Comparison of ENCODE assay signal across 1 fruit fly cellular context in genomic region chrX:6330369-6330949, dm6.
TF ChIP-seq lines count a peak whose summit lies in the region.

CG42240 (plus strand) TSS chrX:6330842.

TF ChIP-seq in whole organism, embryonic, 481 proteins besides CTCF, POLR2A, EP300 and RAD21 (continued from another document and continues in another):
- TF ChIP-seq HLH4C (GFP tag; IDR thresholded peaks at IDR 0.05; lab: Robert Waterston, UW; ENCODE audit: partially characterized antibody) (no peak), CG13624 (GFP tag; optimal IDR thresholded peaks at IDR 0.05; lab: Kevin White, UChicago) (peak; percentile 63), cas (GFP tag; IDR thresholded peaks at IDR 0.05; lab: Robert Waterston, UW) (no peak), sc (optimal IDR thresholded peaks at IDR 0.05; lab: Kevin White, UChicago) (no peak), sc (GFP tag; optimal IDR thresholded peaks at IDR 0.05; lab: Kevin White, UChicago) (peak; percentile 92), CG9817 (tag; optimal IDR thresholded peaks at IDR 0.05; lab: Kevin White, UChicago) (peak; percentile 82), dysf (GFP tag; IDR thresholded peaks at IDR 0.05; lab: Robert Waterston, UW) (peak; percentile 93), CG1603 (tag; optimal IDR thresholded peaks at IDR 0.05; lab: Kevin White, UChicago) (peak; percentile 70), CG1792 (GFP tag; optimal IDR thresholded peaks at IDR 0.05; lab: Kevin White, UChicago) (peak; percentile 61), CG14441 (GFP tag; IDR thresholded peaks at IDR 0.05; lab: Robert Waterston, UW) (peak; percentile 72), CG8924 (tag; optimal IDR thresholded peaks at IDR 0.05; lab: Kevin White, UChicago) (peak; percentile 95), Max (GFP tag; optimal IDR thresholded peaks at IDR 0.05; lab: Kevin White, UChicago) (peak; percentile 91), CG32767 (GFP tag; IDR thresholded peaks at IDR 0.05; lab: Robert Waterston, UW) (peak; percentile 76), tap (tag; optimal IDR thresholded peaks at IDR 0.05; lab: Kevin White, UChicago) (peak; percentile 86), nerfin-2 (GFP tag; IDR thresholded peaks at IDR 0.05; lab: Robert Waterston, UW; ENCODE audit: partially characterized antibody) (no peak), Awh (GFP tag; IDR thresholded peaks at IDR 0.05; lab: Robert Waterston, UW) (peak; percentile 65; the same call in 1 of the 2 replicates), CG16815 (GFP tag; optimal IDR thresholded peaks at IDR 0.05; lab: Kevin White, UChicago) (peak; percentile 70), CrebB (tag; optimal IDR thresholded peaks at IDR 0.05; lab: Kevin White, UChicago) (peak; percentile 80), CG11560 (tag; IDR thresholded peaks at IDR 0.05; lab: Robert Waterston, UW) (peak; percentile 60; the same call in 2 of the 3 replicates), lbe (GFP tag; optimal IDR thresholded peaks at IDR 0.05; lab: Kevin White, UChicago) (peak; percentile 81), CG2678 (tag; optimal IDR thresholded peaks at IDR 0.05; lab: Kevin White, UChicago) (peak; percentile 96), Sox102F (GFP tag; optimal IDR thresholded peaks at IDR 0.05; lab: Kevin White, UChicago) (peak; percentile 93), CoRest (tag; optimal IDR thresholded peaks at IDR 0.05; lab: Kevin White, UChicago) (peak; percentile 95), z (GFP tag; IDR thresholded peaks at IDR 0.05; lab: Robert Waterston, UW) (no peak), CG7556 (GFP tag; optimal IDR thresholded peaks at IDR 0.05; lab: Kevin White, UChicago) (peak; percentile 97), gcm (GFP tag; optimal IDR thresholded peaks at IDR 0.05; lab: Kevin White, UChicago) (peak; percentile 91), HmgZ (tag; optimal IDR thresholded peaks at IDR 0.05; lab: Kevin White, UChicago) (peak; percentile 85), CG18011 (GFP tag; optimal IDR thresholded peaks at IDR 0.05; lab: Kevin White, UChicago) (peak; percentile 74), ssp (GFP tag; IDR thresholded peaks at IDR 0.05; lab: Robert Waterston, UW) (peak; percentile 63), CG5245 (GFP tag; optimal IDR thresholded peaks at IDR 0.05; lab: Kevin White, UChicago) (peak; percentile 77), Sry-δ (GFP tag; optimal IDR thresholded peaks at IDR 0.05; lab: Kevin White, UChicago) (peak; percentile 24), toy (GFP tag; IDR thresholded peaks at IDR 0.05; lab: Robert Waterston, UW) (0 out of 2 replicates have a peak, but pooled peaks have one; percentile 8), CG8290 (GFP tag; optimal IDR thresholded peaks at IDR 0.05; lab: Kevin White, UChicago) (peak; percentile 29), CG8290 (tag; optimal IDR thresholded peaks at IDR 0.05; lab: Kevin White, UChicago) (peak; percentile 72 to 81), BtbVII (GFP tag; optimal IDR thresholded peaks at IDR 0.05; lab: Kevin White, UChicago) (peak; percentile 91), zen2 (GFP tag; IDR thresholded peaks at IDR 0.05; lab: Robert Waterston, UW; ENCODE audit: partially characterized antibody) (no peak), CG1024 (GFP tag; IDR thresholded peaks at IDR 0.05; lab: Robert Waterston, UW) (0 out of 2 replicates have a peak, but pooled peaks have one; percentile 9), CG6765 (GFP tag; optimal IDR thresholded peaks at IDR 0.05; lab: Kevin White, UChicago) (peak; percentile 85), Nf-YA (GFP tag; IDR thresholded peaks at IDR 0.05; lab: Robert Waterston, UW) (peak; percentile 56; the same call in 1 of the 2 replicates), Elba2 (GFP tag; optimal IDR thresholded peaks at IDR 0.05; lab: Kevin White, UChicago) (no peak), CG2116 (GFP tag; optimal IDR thresholded peaks at IDR 0.05; lab: Kevin White, UChicago) (peak; percentile 73), CG9215 (GFP tag; IDR thresholded peaks at IDR 0.05; lab: Robert Waterston, UW) (peak; percentile 78), Neu2 (GFP tag; optimal IDR thresholded peaks at IDR 0.05; lab: Kevin White, UChicago; ENCODE audit: borderline replicate concordance) (no peak), CG11504 (tag; optimal IDR thresholded peaks at IDR 0.05; lab: Kevin White, UChicago) (peak; percentile 94), yki (optimal IDR thresholded peaks at IDR 0.05; lab: Kevin White, UChicago) (no peak), CG10147 (GFP tag; optimal IDR thresholded peaks at IDR 0.05; lab: Kevin White, UChicago) (peak; percentile 92), CG9797 (GFP tag; optimal IDR thresholded peaks at IDR 0.05; lab: Kevin White, UChicago) (peak; percentile 24), B-H2 (GFP tag; optimal IDR thresholded peaks at IDR 0.05; lab: Kevin White, UChicago) (peak; percentile 57), aop (GFP tag; IDR thresholded peaks at IDR 0.05; lab: Robert Waterston, UW) (no peak), bbx (GFP tag; IDR thresholded peaks at IDR 0.05; lab: Robert Waterston, UW; ENCODE audit: partially characterized antibody) (no peak), CG7357 (GFP tag; IDR thresholded peaks at IDR 0.05; lab: Robert Waterston, UW) (peak; percentile 76), Dbx (GFP tag; IDR thresholded peaks at IDR 0.05; lab: Robert Waterston, UW) (0 out of 3 replicates have a peak, but pooled peaks have one; percentile 33), Nf-YC (tag; optimal IDR thresholded peaks at IDR 0.05; lab: Kevin White, UChicago) (peak; percentile 87), Eip74EF (GFP tag; optimal IDR thresholded peaks at IDR 0.05; lab: Kevin White, UChicago) (peak in 1 of 2 experiments; percentile 95), gt (GFP tag; IDR thresholded peaks at IDR 0.05; lab: Robert Waterston, UW) (0 out of 2 replicates have a peak, but pooled peaks have one; percentile 23), ftz-f1 (GFP tag; optimal IDR thresholded peaks at IDR 0.05; lab: Kevin White, UChicago) (peak; percentile 11), CG4854 (GFP tag; optimal IDR thresholded peaks at IDR 0.05; lab: Kevin White, UChicago) (peak; percentile 79), salm (tag; optimal IDR thresholded peaks at IDR 0.05; lab: Kevin White, UChicago) (peak; percentile 83), gro (GFP tag; optimal IDR thresholded peaks at IDR 0.05; lab: Kevin White, UChicago) (peak; percentile 3), tin (GFP tag; optimal IDR thresholded peaks at IDR 0.05; lab: Kevin White, UChicago) (peak; percentile 90), twi (tag; optimal IDR thresholded peaks at IDR 0.05; lab: Kevin White, UChicago) (peak; percentile 83), Bgb (GFP tag; IDR thresholded peaks at IDR 0.05; lab: Robert Waterston, UW; ENCODE audit: partially characterized antibody) (no peak; the same call in 1 of the 2 replicates), Oli (tag; optimal IDR thresholded peaks at IDR 0.05; lab: Kevin White, UChicago) (peak; percentile 95), grn (GFP tag; optimal IDR thresholded peaks at IDR 0.05; lab: Kevin White, UChicago) (no peak), oc (tag; optimal IDR thresholded peaks at IDR 0.05; lab: Kevin White, UChicago) (peak; percentile 79), HLHmδ (GFP tag; optimal IDR thresholded peaks at IDR 0.05; lab: Kevin White, UChicago) (no peak), wdn (GFP tag; IDR thresholded peaks at IDR 0.05; lab: Robert Waterston, UW) (0 out of 2 replicates have a peak, but pooled peaks have one; percentile 19), CG17912 (GFP tag; optimal IDR thresholded peaks at IDR 0.05; lab: Kevin White, UChicago) (no peak), nerfin-1 (tag; optimal IDR thresholded peaks at IDR 0.05; lab: Kevin White, UChicago) (peak; percentile 89), trem (tag; optimal IDR thresholded peaks at IDR 0.05; lab: Kevin White, UChicago) (peak; percentile 71), stwl (tag; optimal IDR thresholded peaks at IDR 0.05; lab: Kevin White, UChicago) (no peak), CG6272 (GFP tag; IDR thresholded peaks at IDR 0.05; lab: Robert Waterston, UW) (peak; percentile 48; the same call in 1 of the 2 replicates), H15 (GFP tag; IDR thresholded peaks at IDR 0.05; lab: Robert Waterston, UW) (peak; percentile 71; the same call in 2 of the 3 replicates), abd-A (tag; optimal IDR thresholded peaks at IDR 0.05; lab: Kevin White, UChicago) (peak; percentile 57), pfk (GFP tag; optimal IDR thresholded peaks at IDR 0.05; lab: Kevin White, UChicago) (no peak), CG17359 (tag; optimal IDR thresholded peaks at IDR 0.05; lab: Kevin White, UChicago) (peak; percentile 88), schlank (tag; optimal IDR thresholded peaks at IDR 0.05; lab: Kevin White, UChicago) (peak; percentile 14), otp (GFP tag; IDR thresholded peaks at IDR 0.05; lab: Robert Waterston, UW) (no peak; the same call in 2 of the 3 replicates), ap (GFP tag; IDR thresholded peaks at IDR 0.05; lab: Robert Waterston, UW) (peak; percentile 3; the same call in 1 of the 2 replicates), en (GFP tag; optimal IDR thresholded peaks at IDR 0.05; lab: Kevin White, UChicago) (peak; percentile 59), stc (GFP tag; IDR thresholded peaks at IDR 0.05; lab: Robert Waterston, UW) (peak; percentile 71; the same call in 1 of the 2 replicates), dmrt99B (tag; optimal IDR thresholded peaks at IDR 0.05; lab: Kevin White, UChicago) (peak; percentile 96), CG1233 (GFP tag; optimal IDR thresholded peaks at IDR 0.05; lab: Kevin White, UChicago) (peak; percentile 88), CG8089 (GFP tag; optimal IDR thresholded peaks at IDR 0.05; lab: Kevin White, UChicago) (peak; percentile 57), CG15601 (tag; optimal IDR thresholded peaks at IDR 0.05; lab: Kevin White, UChicago) (peak; percentile 92), zf30C (GFP tag; optimal IDR thresholded peaks at IDR 0.05; lab: Kevin White, UChicago) (peak; percentile 82), kni (GFP tag; optimal IDR thresholded peaks at IDR 0.05; lab: Kevin White, UChicago) (peak; percentile 77), CG18764 (GFP tag; optimal IDR thresholded peaks at IDR 0.05; lab: Kevin White, UChicago) (peak; percentile 85), crp (GFP tag; optimal IDR thresholded peaks at IDR 0.05; lab: Kevin White, UChicago) (peak in 1 of 2 experiments; percentile 48), shn (GFP tag; optimal IDR thresholded peaks at IDR 0.05; lab: Kevin White, UChicago) (peak; percentile 48), Gsc (GFP tag; IDR thresholded peaks at IDR 0.05; lab: Robert Waterston, UW) (peak; percentile 29; the same call in 1 of the 2 replicates), GATAe (GFP tag; conservative IDR thresholded peaks at IDR 0.05; lab: Robert Waterston, UW) (peak; percentile 40; the same call in 1 of the 2 replicates), fd64A (GFP tag; optimal IDR thresholded peaks at IDR 0.05; lab: Kevin White, UChicago) (peak; percentile 73), Lhr (GFP tag; optimal IDR thresholded peaks at IDR 0.05; lab: Kevin White, UChicago) (peak; percentile 77), HLH54F (GFP tag; optimal IDR thresholded peaks at IDR 0.05; lab: Kevin White, UChicago) (peak; percentile 72), Lpt (GFP tag; optimal IDR thresholded peaks at IDR 0.05; lab: Kevin White, UChicago) (no peak), hth (optimal IDR thresholded peaks at IDR 0.05; lab: Kevin White, UChicago) (no peak), p53 (GFP tag; optimal IDR thresholded peaks at IDR 0.05; lab: Kevin White, UChicago) (no peak), Med (GFP tag; lab: Kevin White, UChicago) (peak; percentile 93), sisA (GFP tag; IDR thresholded peaks at IDR 0.05; lab: Robert Waterston, UW) (peak; percentile 79), CG12155 (GFP tag; optimal IDR thresholded peaks at IDR 0.05; lab: Kevin White, UChicago) (peak; percentile 75), CG2875 (GFP tag; optimal IDR thresholded peaks at IDR 0.05; lab: Kevin White, UChicago) (peak; percentile 92), CG17802 (tag; optimal IDR thresholded peaks at IDR 0.05; lab: Kevin White, UChicago) (peak; percentile 48), CG13123 (GFP tag; optimal IDR thresholded peaks at IDR 0.05; lab: Kevin White, UChicago) (peak; percentile 55), crol (GFP tag; IDR thresholded peaks at IDR 0.05; lab: Robert Waterston, UW) (no peak), bsh (GFP tag; optimal IDR thresholded peaks at IDR 0.05; lab: Kevin White, UChicago) (peak; percentile 87 to 91), Kr (GFP tag; optimal IDR thresholded peaks at IDR 0.05; lab: Kevin White, UChicago) (no peak), knrl (GFP tag; IDR thresholded peaks at IDR 0.05; lab: Robert Waterston, UW; ENCODE audit: partially characterized antibody) (no peak), Atf3 (GFP tag; optimal IDR thresholded peaks at IDR 0.05; lab: Kevin White, UChicago) (peak; percentile 67), CG10366 (GFP tag; IDR thresholded peaks at IDR 0.05; lab: Robert Waterston, UW) (peak; percentile 71), CG11085 (GFP tag; IDR thresholded peaks at IDR 0.05; lab: Robert Waterston, UW) (0 out of 2 replicates have a peak, but pooled peaks have one; percentile 40), jing (GFP tag; optimal IDR thresholded peaks at IDR 0.05; lab: Kevin White, UChicago) (peak; percentile 79), NC2β (GFP tag; optimal IDR thresholded peaks at IDR 0.05; lab: Kevin White, UChicago) (peak; percentile 71), CG6791 (GFP tag; IDR thresholded peaks at IDR 0.05; lab: Robert Waterston, UW; ENCODE audit: partially characterized antibody) (no peak), Myb (GFP tag; optimal IDR thresholded peaks at IDR 0.05; lab: Kevin White, UChicago) (peak; percentile 41), CG34224 (GFP tag; IDR thresholded peaks at IDR 0.05; lab: Robert Waterston, UW; ENCODE audit: partially characterized antibody) (no peak), CG10543 (GFP tag; optimal IDR thresholded peaks at IDR 0.05; lab: Kevin White, UChicago) (peak; percentile 79), ci (GFP tag; IDR thresholded peaks at IDR 0.05; lab: Robert Waterston, UW) (peak; percentile 72; the same call in 2 of the 3 replicates), lov (optimal IDR thresholded peaks at IDR 0.05; lab: Kevin White, UChicago) (no peak), lov (GFP tag; IDR thresholded peaks at IDR 0.05; lab: Robert Waterston, UW) (no peak), Six4 (GFP tag; optimal IDR thresholded peaks at IDR 0.05; lab: Kevin White, UChicago) (peak; percentile 84), NC2α (GFP tag; optimal IDR thresholded peaks at IDR 0.05; lab: Kevin White, UChicago) (peak; percentile 42), lab (GFP tag; optimal IDR thresholded peaks at IDR 0.05; lab: Kevin White, UChicago) (peak; percentile 89), fu2 (GFP tag; optimal IDR thresholded peaks at IDR 0.05; lab: Kevin White, UChicago) (peak; percentile 66), Doc3 (GFP tag; IDR thresholded peaks at IDR 0.05; lab: Robert Waterston, UW; ENCODE audit: partially characterized antibody) (no peak), CG16863 (GFP tag; optimal IDR thresholded peaks at IDR 0.05; lab: Kevin White, UChicago) (peak; percentile 79), tna (GFP tag; IDR thresholded peaks at IDR 0.05; lab: Robert Waterston, UW; ENCODE audit: partially characterized antibody) (no peak)
